Fruit fly (Drosophila melanogaster) S2 (cell line): Measurements from ENCODE around the gene Syx8.

Source experiments
- CG8478 ChIP-seq: fragments of >200 bp; optimal IDR thresholded peaks from 2 replicates; lab custom pipeline; 2018
- CTCF ChIP-seq, 2 experiments: fragments of >200 bp; optimal IDR thresholded peaks; 2 replicates each; lab custom pipeline; 2018

DNA sequence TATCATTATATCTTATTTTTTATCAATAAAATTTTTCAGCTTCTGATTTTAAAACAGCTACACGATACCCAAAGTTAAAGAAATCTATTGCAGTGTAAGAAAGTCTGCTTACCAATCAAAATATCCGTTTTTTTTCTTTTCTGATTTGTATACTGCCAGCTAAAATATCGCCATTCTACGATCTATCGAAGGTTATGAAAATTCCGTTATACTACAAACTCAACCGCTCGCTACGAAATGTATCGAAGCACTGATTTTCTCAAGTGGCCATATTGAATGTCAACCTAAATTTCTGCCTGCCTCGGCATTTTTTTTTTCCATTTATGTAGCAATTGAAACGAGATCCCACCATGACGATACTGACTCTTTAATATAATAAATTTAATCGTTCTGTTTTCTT is 6.8 kb downstream of the Syx8 start, which contains the start of gene nxf2:
- no peak for TF ChIP-seq CTCF (optimal IDR thresholded peaks at IDR 0.05; lab: Kevin White, UChicago)
- TF ChIP-seq CG8478 (lab: Kevin White, UChicago) = no peak
